Fruit fly (Drosophila melanogaster) whole organism, wandering third instar larva: ENCODE data around the gene CG4041.

Experiments used
- Abd-B ChIP-seq: fragments of >200 bp; optimal IDR thresholded peaks from 2 replicates; lab custom pipeline; 2017; ENCODE audit warnings: missing biosample characterization, missing genetic modification characterization
- CG32264 ChIP-seq: fragments of 200-800 bp; sonication (Bioruptor generic); optimal IDR thresholded peaks from 2 replicates; lab custom pipeline; 2016; ENCODE audit warnings: missing biosample characterization, missing genetic modification characterization
- CG9705 ChIP-seq: fragments of 200-800 bp; sonication (Bioruptor generic); optimal IDR thresholded peaks from 2 replicates; lab custom pipeline; 2018; ENCODE audit warnings: missing biosample characterization, mild to moderate bottlenecking, missing genetic modification characterization
- CrebA ChIP-seq: fragments of 200-800 bp; sonication (Bioruptor generic); optimal IDR thresholded peaks from 2 replicates; lab custom pipeline; 2016; ENCODE audit warnings: missing biosample characterization, mild to moderate bottlenecking, missing genetic modification characterization, borderline replicate concordance
- Dfd ChIP-seq: fragments of >200 bp; optimal IDR thresholded peaks from 2 replicates; lab custom pipeline; 2017; ENCODE audit warnings: missing biosample characterization, missing genetic modification characterization
- Dif ChIP-seq: fragments of 200-275, 200-300 bp; sonication (Bioruptor generic); optimal IDR thresholded peaks from 2 replicates; lab custom pipeline; 2018; ENCODE audit warnings: missing biosample characterization, missing genetic modification characterization; ENCODE audit not compliant: partially characterized antibody
- GATAd ChIP-seq: sonication (Bioruptor generic); optimal IDR thresholded peaks from 2 replicates; lab custom pipeline; 2016; ENCODE audit warnings: missing biosample characterization, missing genetic modification characterization
- HLH106 ChIP-seq: fragments of 200-800 bp; optimal IDR thresholded peaks from 3 replicates; lab custom pipeline; 2019; ENCODE audit warnings: missing biosample characterization, mild to moderate bottlenecking, missing genetic modification characterization, moderate library complexity
- Hnf4 ChIP-seq: fragments of 200-800 bp; sonication (Bioruptor generic); optimal IDR thresholded peaks from 2 replicates; lab custom pipeline; 2016; ENCODE audit warnings: missing biosample characterization, mild to moderate bottlenecking, missing genetic modification characterization
- Hr78 ChIP-seq: fragments of >200 bp; optimal IDR thresholded peaks from 2 replicates; lab custom pipeline; 2017; ENCODE audit warnings: missing biosample characterization, missing genetic modification characterization
- Hr83 ChIP-seq: fragments of 200-300 bp; sonication (Bioruptor generic); optimal IDR thresholded peaks from 2 replicates; lab custom pipeline; 2016; ENCODE audit warnings: missing biosample characterization, mild to moderate bottlenecking, missing genetic modification characterization, moderate library complexity; ENCODE audit not compliant: poor library complexity, severe bottlenecking
- Jra ChIP-seq: sonication (Bioruptor generic); optimal IDR thresholded peaks from 2 replicates; lab custom pipeline; 2016; ENCODE audit warnings: missing biosample characterization, missing genetic modification characterization
- Mio ChIP-seq: sonication (Bioruptor generic); optimal IDR thresholded peaks from 2 replicates; lab custom pipeline; 2016; ENCODE audit warnings: missing biosample characterization, missing genetic modification characterization
- Myc ChIP-seq: fragments of >200 bp; optimal IDR thresholded peaks from 2 replicates; lab custom pipeline; 2017
- N ChIP-seq: fragments of >200 bp; optimal IDR thresholded peaks from 2 replicates; lab custom pipeline; 2018; ENCODE audit warnings: missing biosample characterization, missing external identifiers, missing genetic modification characterization
- OdsH ChIP-seq: fragments of 200-800 bp; sonication (Bioruptor generic); optimal IDR thresholded peaks from 2 replicates; lab custom pipeline; 2016; ENCODE audit warnings: missing biosample characterization, mild to moderate bottlenecking, missing genetic modification characterization
- Rel ChIP-seq, 2 experiments: fragments of 200-800 bp; sonication (Bioruptor generic) in 1 of 2; optimal IDR thresholded peaks; 2 replicates in 1 of 2; 3 replicates in 1 of 2; lab custom pipeline; 2016 to 2019; ENCODE audit warnings: mild to moderate bottlenecking in 2 of 2, missing biosample characterization in 2 of 2, missing genetic modification characterization in 2 of 2, moderate library complexity in 1 of 2
- Sp1 ChIP-seq: fragments of 200-800 bp; sonication (Bioruptor generic); optimal IDR thresholded peaks from 3 replicates; lab custom pipeline; 2019; ENCODE audit warnings: missing biosample characterization, mild to moderate bottlenecking, missing genetic modification characterization, moderate library complexity
- Vsx2 ChIP-seq: fragments of 200-300, 225-300 bp; sonication (Bioruptor generic); optimal IDR thresholded peaks from 2 replicates; lab custom pipeline; 2018; ENCODE audit warnings: missing biosample characterization, missing genetic modification characterization; ENCODE audit not compliant: partially characterized antibody
- br ChIP-seq: fragments of 200-800 bp; sonication (Bioruptor generic); optimal IDR thresholded peaks from 2 replicates; lab custom pipeline; 2016; ENCODE audit warnings: missing biosample characterization, missing genetic modification characterization
- brk ChIP-seq: fragments of 200-800 bp; sonication (Bioruptor generic); optimal IDR thresholded peaks from 2 replicates; lab custom pipeline; 2016; ENCODE audit warnings: missing biosample characterization, mild to moderate bottlenecking, missing genetic modification characterization
- dl ChIP-seq, 2 experiments: fragments of 175-275, 200-275 bp in 1 of 2; fragments of 200-275 bp in 1 of 2; sonication (Bioruptor generic); optimal IDR thresholded peaks; lab custom pipeline; 2018; ENCODE audit warnings: mild to moderate bottlenecking in 2 of 2, missing biosample characterization in 2 of 2, missing genetic modification characterization in 2 of 2, moderate library complexity in 2 of 2; ENCODE audit not compliant: partially characterized antibody in 2 of 2, insufficient read depth in 1 of 2
- dmrt93B ChIP-seq: fragments of 200-800 bp; sonication (Bioruptor generic); optimal IDR thresholded peaks from 2 replicates; lab custom pipeline; 2018; ENCODE audit warnings: missing biosample characterization, mild to moderate bottlenecking, missing genetic modification characterization
- dsf ChIP-seq: sonication (Bioruptor generic); optimal IDR thresholded peaks from 2 replicates; lab custom pipeline; 2016; ENCODE audit warnings: missing biosample characterization, missing genetic modification characterization, borderline replicate concordance
- ey ChIP-seq: fragments of 200-800 bp; sonication (Bioruptor generic); optimal IDR thresholded peaks from 2 replicates; lab custom pipeline; 2016; ENCODE audit warnings: missing biosample characterization, missing genetic modification characterization
- foxo ChIP-seq, 2 experiments: fragments of 200-800 bp; sonication (Bioruptor generic); optimal IDR thresholded peaks; 2 replicates in 1 of 2; 3 replicates in 1 of 2; lab custom pipeline; 2016 to 2017; ENCODE audit warnings: missing biosample characterization in 2 of 2, missing genetic modification characterization in 2 of 2
- fru ChIP-seq: fragments of 200-800 bp; sonication (Bioruptor generic); optimal IDR thresholded peaks from 3 replicates; lab custom pipeline; 2016; ENCODE audit warnings: missing biosample characterization, mild to moderate bottlenecking, missing genetic modification characterization
- h ChIP-seq: fragments of 200-800 bp; sonication (Bioruptor generic); optimal IDR thresholded peaks from 3 replicates; lab custom pipeline; 2016; ENCODE audit warnings: missing biosample characterization, mild to moderate bottlenecking, missing genetic modification characterization
- jim ChIP-seq: fragments of 175-275, 200-325 bp; sonication (Bioruptor generic); optimal IDR thresholded peaks from 2 replicates; lab custom pipeline; 2016; ENCODE audit warnings: missing biosample characterization, mild to moderate bottlenecking, missing genetic modification characterization
- lola ChIP-seq: fragments of >200 bp; optimal IDR thresholded peaks from 2 replicates; lab custom pipeline; 2017; ENCODE audit warnings: missing biosample characterization, missing genetic modification characterization
- pan ChIP-seq: fragments of >200 bp; optimal IDR thresholded peaks from 2 replicates; lab custom pipeline; 2017
- psq ChIP-seq: fragments of 200-800 bp; sonication (Bioruptor generic); optimal IDR thresholded peaks from 3 replicates; lab custom pipeline; 2017; ENCODE audit warnings: missing biosample characterization, mild to moderate bottlenecking, missing genetic modification characterization, moderate library complexity
- rgr ChIP-seq: fragments of 200-800 bp; sonication (Bioruptor generic); optimal IDR thresholded peaks from 3 replicates; lab custom pipeline; 2016; ENCODE audit warnings: missing biosample characterization, mild to moderate bottlenecking, missing genetic modification characterization
- sage ChIP-seq: fragments of 200-800 bp; sonication (Bioruptor generic); optimal IDR thresholded peaks from 2 replicates; lab custom pipeline; 2016; ENCODE audit warnings: missing biosample characterization, mild to moderate bottlenecking, missing genetic modification characterization
- sv ChIP-seq: fragments of 200-800 bp; sonication (Bioruptor generic); optimal IDR thresholded peaks from 3 replicates; lab custom pipeline; 2016; ENCODE audit warnings: missing biosample characterization, missing genetic modification characterization
- tai ChIP-seq: sonication (Bioruptor generic); optimal IDR thresholded peaks from 2 replicates; lab custom pipeline; 2016; ENCODE audit warnings: missing biosample characterization, missing genetic modification characterization
- usp ChIP-seq: fragments of >200 bp; optimal IDR thresholded peaks from 2 replicates; lab custom pipeline; 2017; ENCODE audit warnings: missing biosample characterization, missing genetic modification characterization
- woc ChIP-seq: sonication (Bioruptor generic); optimal IDR thresholded peaks from 2 replicates; lab custom pipeline; 2016; ENCODE audit warnings: missing biosample characterization, mild to moderate bottlenecking, missing genetic modification characterization

CG4041 gene

DNA sequence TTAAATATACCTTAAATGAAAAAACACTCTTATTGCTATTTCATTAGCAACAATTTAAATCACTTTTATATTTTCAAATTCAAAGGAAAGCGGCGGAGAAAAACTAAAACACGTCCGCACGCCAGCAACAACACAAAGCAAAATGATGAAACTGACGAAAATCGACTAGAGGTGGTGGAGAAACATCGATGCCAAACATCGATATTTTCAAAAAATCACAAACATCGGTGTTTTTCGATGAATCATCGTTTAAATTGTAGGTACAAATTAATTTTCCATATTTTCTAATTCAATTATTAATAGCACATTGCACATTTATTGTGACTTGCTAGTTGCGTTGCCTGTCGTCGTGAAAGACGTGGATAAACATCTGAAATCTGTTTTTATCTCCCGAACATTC lies 12.8 kb upstream of the CG4041 start:
- TF ChIP-seq tai (peak; percentile 24), woc (GFP tag; lab: Kevin White, UChicago) (peak; percentile 5), HLH106 (no peak), ey (GFP tag; lab: Kevin White, UChicago) (no peak), h (GFP tag; lab: Kevin White, UChicago) (no peak), foxo (GFP tag; optimal IDR thresholded peaks at IDR 0.05; lab: Kevin White, UChicago) (no peak), jim (no peak), br (GFP tag; lab: Kevin White, UChicago) (no peak), sage (GFP tag; lab: Kevin White, UChicago) (peak; percentile 37), Mio (GFP tag; lab: Kevin White, UChicago) (no peak), Hr83 (GFP tag; lab: Kevin White, UChicago) (peak; percentile 17), Hnf4 (peak; percentile 7), Dfd (GFP tag; lab: Kevin White, UChicago) (no peak), dmrt93B (GFP tag; lab: Kevin White, UChicago) (no peak), brk (GFP tag; lab: Kevin White, UChicago) (peak; percentile 12)

DNA sequence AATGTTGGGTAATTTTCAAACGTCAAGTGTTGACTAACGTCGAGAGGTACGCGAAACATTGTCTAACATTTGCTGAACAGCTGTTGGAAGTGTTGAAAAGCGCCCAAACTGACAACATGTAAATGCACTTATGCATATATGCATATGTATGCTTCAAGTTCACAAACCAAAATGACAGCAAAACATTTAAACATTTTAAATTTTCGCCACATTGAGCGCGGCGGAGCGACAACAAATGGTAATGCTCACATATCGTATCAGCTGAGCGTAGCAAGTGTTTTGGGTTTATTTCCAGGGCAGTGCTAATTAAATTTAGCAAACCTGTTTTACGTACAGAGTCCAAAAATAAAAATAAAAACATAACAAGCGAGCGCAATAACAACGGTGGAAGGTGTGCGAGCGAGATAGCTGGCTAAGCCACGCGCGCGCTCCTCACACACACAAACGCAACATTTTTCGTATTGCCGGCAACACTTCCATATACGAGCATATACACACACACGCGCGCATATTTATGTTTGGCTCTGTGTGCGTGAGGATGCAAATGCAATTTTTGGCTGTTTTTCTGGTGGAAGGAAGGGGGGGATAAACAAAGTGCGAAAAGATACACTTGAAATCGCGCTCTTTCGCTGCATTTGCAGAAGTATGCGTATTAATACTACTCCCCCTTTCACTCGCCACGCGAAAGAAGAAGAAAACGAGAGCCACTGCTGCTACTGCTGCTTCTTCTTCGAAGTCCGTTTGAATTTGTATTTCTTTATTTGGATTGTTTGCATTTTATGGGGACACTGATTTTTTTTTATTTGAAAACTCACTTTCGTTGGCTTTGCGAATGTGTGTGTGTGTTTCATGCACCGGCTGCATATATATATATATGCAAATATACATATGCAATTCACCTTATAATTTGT lies 12.1 kb upstream of the CG4041 start:
- peak; percentile 84 for TF ChIP-seq h (GFP tag; lab: Kevin White, UChicago)
- peak in 1 of 2 experiments; percentile 23 for TF ChIP-seq dl (GFP tag; optimal IDR thresholded peaks at IDR 0.05; lab: Kevin White, UChicago; ENCODE audit: insufficient read depth in 1 of 2, partially characterized antibody in 2 of 2)
- TF ChIP-seq dsf (GFP tag; lab: Kevin White, UChicago) = no peak
- peak; percentile 66 for TF ChIP-seq ey (GFP tag; lab: Kevin White, UChicago)
- peak; percentile 54 for TF ChIP-seq psq (GFP tag; lab: Kevin White, UChicago)
- TF ChIP-seq Sp1 (GFP tag; lab: Kevin White, UChicago) = peak; percentile 33
- TF ChIP-seq Vsx2 (GFP tag; lab: Kevin White, UChicago) = no peak
- no peak for TF ChIP-seq Rel (GFP tag; optimal IDR thresholded peaks at IDR 0.05; lab: Kevin White, UChicago)
- TF ChIP-seq Rel (tag; optimal IDR thresholded peaks at IDR 0.05; lab: Kevin White, UChicago) = no peak
- no peak for TF ChIP-seq sv (GFP tag; lab: Kevin White, UChicago)
- TF ChIP-seq HLH106 = peak; percentile 18
- peak; percentile 34 for TF ChIP-seq CG32264
- TF ChIP-seq OdsH = peak; percentile 61
- TF ChIP-seq brk (GFP tag; lab: Kevin White, UChicago) = no peak
- no peak for TF ChIP-seq pan (lab: Kevin White, UChicago)
- TF ChIP-seq fru (GFP tag; lab: Kevin White, UChicago) = peak; percentile 62
- TF ChIP-seq rgr (GFP tag; lab: Kevin White, UChicago) = peak; percentile 76
- TF ChIP-seq tai = no peak
- TF ChIP-seq Hnf4 = peak; percentile 66
- peak; percentile 47 for TF ChIP-seq woc (GFP tag; lab: Kevin White, UChicago)
- no peak for TF ChIP-seq Hr78
- TF ChIP-seq Myc (lab: Kevin White, UChicago) = peak; percentile 42
- peak; percentile 1 for TF ChIP-seq Dif (GFP tag; lab: Kevin White, UChicago)
- peak; percentile 27 for TF ChIP-seq N (GFP tag; lab: Kevin White, UChicago)
- TF ChIP-seq lola (GFP tag; lab: Kevin White, UChicago) = no peak
- peak; percentile 74 for TF ChIP-seq br (GFP tag; lab: Kevin White, UChicago)
- peak; percentile 5 for TF ChIP-seq dmrt93B (GFP tag; lab: Kevin White, UChicago)
- TF ChIP-seq Jra = peak; percentile 52
- TF ChIP-seq Hr83 (GFP tag; lab: Kevin White, UChicago) = peak; percentile 72
- TF ChIP-seq jim = no peak
- no peak for TF ChIP-seq Abd-B (GFP tag; lab: Kevin White, UChicago)
- TF ChIP-seq Dfd (GFP tag; lab: Kevin White, UChicago) = no peak
- TF ChIP-seq usp (GFP tag; lab: Kevin White, UChicago) = no peak
- TF ChIP-seq CrebA = no peak
- no peak for TF ChIP-seq GATAd (GFP tag; lab: Kevin White, UChicago)
- TF ChIP-seq CG9705 = no peak
- TF ChIP-seq Mio (GFP tag; lab: Kevin White, UChicago) = no peak
- peak in 1 of 2 experiments; percentile 69 for TF ChIP-seq foxo (GFP tag; optimal IDR thresholded peaks at IDR 0.05; lab: Kevin White, UChicago)
- no peak for TF ChIP-seq sage (GFP tag; lab: Kevin White, UChicago)
